Worm (Caenorhabditis elegans) whole organism, late embryonic: ENCODE data around the gene F54H5.5.

Source experiments
- F13H6.1 ChIP-seq: sonication (generic microtip); optimal IDR thresholded peaks from 2 replicates; lab custom pipeline; 2016; ENCODE audit warnings: missing genetic modification characterization, missing compliant biosample characterization
- ahr-1 ChIP-seq: sonication (generic microtip); optimal IDR thresholded peaks from 2 replicates; lab custom pipeline; 2016; ENCODE audit warnings: missing genetic modification characterization, missing compliant biosample characterization
- dmd-4 ChIP-seq: sonication (generic microtip); optimal IDR thresholded peaks from 2 replicates; lab custom pipeline; 2016; ENCODE audit warnings: borderline replicate concordance, missing genetic modification characterization, missing compliant biosample characterization
- nhr-11 ChIP-seq: fragments of 150-350 bp; optimal IDR thresholded peaks from 2 replicates; lab custom pipeline; 2014; ENCODE audit warnings: missing biosample characterization, missing genetic modification characterization
- pqm-1 ChIP-seq: sonication (generic microtip); optimal IDR thresholded peaks from 2 replicates; lab custom pipeline; 2016; ENCODE audit warnings: missing genetic modification characterization, missing compliant biosample characterization
- tbx-2 ChIP-seq: sonication (generic microtip); optimal IDR thresholded peaks from 2 replicates; lab custom pipeline; 2016; ENCODE audit warnings: missing genetic modification characterization, missing compliant biosample characterization
- unc-86 ChIP-seq: sonication (generic microtip); optimal IDR thresholded peaks from 2 replicates; lab custom pipeline; 2016; ENCODE audit warnings: missing genetic modification characterization, missing compliant biosample characterization

DNA sequence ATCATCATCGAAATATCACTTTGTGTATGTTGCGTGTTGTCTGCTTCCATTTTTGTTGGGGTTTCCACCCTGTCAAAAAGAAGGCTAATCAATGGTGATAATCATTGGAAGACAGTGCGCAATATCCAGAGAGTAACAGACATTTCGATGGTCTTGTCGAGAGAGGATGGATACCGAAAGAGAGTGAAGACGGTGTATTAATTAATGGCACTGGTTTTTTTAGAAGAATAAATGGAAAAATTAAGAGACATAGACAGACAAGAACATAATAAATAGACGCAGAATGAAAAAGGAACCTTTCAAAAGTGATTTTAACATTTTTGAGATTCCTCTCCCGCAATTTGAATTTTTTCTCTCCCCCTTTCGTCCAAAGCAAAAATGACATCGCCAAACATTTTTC, 8.1 kb downstream of the F54H5.5 start:
- no peak for TF ChIP-seq tbx-2
- no peak for TF ChIP-seq ahr-1
- no peak for TF ChIP-seq F13H6.1 (tag; lab: Kevin White, UChicago)
- no peak for TF ChIP-seq pqm-1 (tag; lab: Kevin White, UChicago)
- no peak for TF ChIP-seq dmd-4 (tag; lab: Kevin White, UChicago)
- no peak for TF ChIP-seq unc-86 (tag; lab: Kevin White, UChicago)
- TF ChIP-seq nhr-11: no peak
